Worm (Caenorhabditis elegans) whole organism, L4 larva: ENCODE results near the gene K03B4.2.

Source experiments
- dve-1 ChIP-seq: sonication (generic microtip); optimal IDR thresholded peaks from 2 replicates; lab custom pipeline; 2017; ENCODE audit warnings: antibody characterized with exemption, mild to moderate bottlenecking, missing genetic modification characterization, missing compliant biosample characterization; ENCODE audit not compliant: insufficient read depth
- nhr-237 ChIP-seq: sonication (generic microtip); optimal IDR thresholded peaks from 2 replicates; lab custom pipeline; 2017; ENCODE audit warnings: missing biosample characterization, missing genetic modification characterization
- snpc-4 ChIP-seq: fragments of 150-350 bp; optimal IDR thresholded peaks from 2 replicates; lab custom pipeline; 2014; ENCODE audit warnings: missing biosample characterization, missing genetic modification characterization

DNA sequence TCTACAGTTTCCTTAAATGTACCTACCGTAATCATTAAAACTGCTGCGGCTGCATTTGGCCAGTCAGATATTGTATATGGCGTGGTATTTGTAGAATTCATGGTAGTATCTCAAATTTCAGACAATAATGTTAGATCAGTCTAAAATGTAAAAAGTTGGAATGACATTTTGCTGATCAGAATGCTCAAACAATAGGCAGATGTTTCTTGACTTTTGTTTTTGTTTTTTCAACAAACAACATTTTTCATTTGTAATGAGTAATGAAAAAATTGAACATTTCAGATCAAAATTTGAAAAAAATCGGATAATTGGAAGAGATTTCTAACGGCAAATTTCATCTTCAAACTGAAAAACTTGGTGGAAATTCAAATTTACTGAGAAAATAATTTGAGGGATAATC lies 19.2 kb upstream of the K03B4.2 start, which contains the start of gene srx-77:
- TF ChIP-seq snpc-4 (no peak), nhr-237 (tag; lab: Kevin White, UChicago) (no peak), dve-1 (no peak)
